Worm (Caenorhabditis elegans) whole organism, L1 larva: ENCODE measurements around the gene ZK622.1.

Experiments used
- C04F5.9 ChIP-seq: sonication (generic microtip); optimal IDR thresholded peaks from 2 replicates; lab custom pipeline; 2016; ENCODE audit warnings: missing genetic modification characterization, missing compliant biosample characterization
- C16A3.4 ChIP-seq: fragments of 150-350 bp; optimal IDR thresholded peaks from 2 replicates; lab custom pipeline; 2014; ENCODE audit warnings: missing biosample characterization, missing genetic modification characterization
- Y116A8C.19 ChIP-seq: sonication (generic microtip); optimal IDR thresholded peaks from 2 replicates; lab custom pipeline; 2016; ENCODE audit warnings: missing compliant biosample characterization, missing genetic modification characterization, borderline replicate concordance
- aha-1 ChIP-seq: fragments of 150-350 bp; optimal IDR thresholded peaks from 2 replicates; lab custom pipeline; 2014; ENCODE audit warnings: missing biosample characterization, missing genetic modification characterization
- alr-1 ChIP-seq: fragments of 200-800 bp; sonication (Bioruptor generic); optimal IDR thresholded peaks from 2 replicates; lab custom pipeline; 2018; ENCODE audit warnings: borderline replicate concordance, mild to moderate bottlenecking, missing genetic modification characterization, missing compliant biosample characterization
- ama-1 ChIP-seq: fragments of 150-350 bp; optimal IDR thresholded peaks from 2 replicates; lab custom pipeline; 2014
- blmp-1 ChIP-seq: fragments of 150-350 bp; optimal IDR thresholded peaks from 2 replicates; lab custom pipeline; 2014; ENCODE audit warnings: missing biosample characterization, missing genetic modification characterization
- ceh-63 ChIP-seq: fragments of 200-800 bp; sonication (Bioruptor generic); optimal IDR thresholded peaks from 2 replicates; lab custom pipeline; 2018; ENCODE audit warnings: mild to moderate bottlenecking, missing genetic modification characterization, missing compliant biosample characterization
- ceh-8 ChIP-seq: fragments of 200-800 bp; sonication (Bioruptor generic); optimal IDR thresholded peaks from 2 replicates; lab custom pipeline; 2018; ENCODE audit warnings: mild to moderate bottlenecking, missing genetic modification characterization, moderate library complexity, missing compliant biosample characterization
- ceh-82 ChIP-seq, 3 experiments: fragments of 150-350 bp in 1 of 3; sonication (generic microtip) in 2 of 3; optimal IDR thresholded peaks; 2 replicates each; lab custom pipeline; 2014 to 2017; ENCODE audit warnings: missing biosample characterization in 3 of 3, missing genetic modification characterization in 3 of 3
- ceh-90 ChIP-seq: sonication (generic microtip); optimal IDR thresholded peaks from 2 replicates; lab custom pipeline; 2016; ENCODE audit warnings: missing genetic modification characterization, missing compliant biosample characterization
- dpl-1 ChIP-seq, 3 experiments: fragments of 150-350 bp in 2 of 3; sonication (generic microtip) in 1 of 3; optimal IDR thresholded peaks; 2 replicates each; lab custom pipeline; 2014 to 2017; ENCODE audit warnings: missing biosample characterization in 3 of 3, missing genetic modification characterization in 3 of 3, missing genetic modification reagents in 3 of 3
- efl-1 ChIP-seq, 4 experiments: fragments of 150-350 bp; optimal IDR thresholded peaks in 3 of 4; peaks in 1 of 4; 1 replicate in 1 of 4; 2 replicates in 3 of 4; lab custom pipeline; 2014; ENCODE audit warnings: missing biosample characterization in 2 of 4, missing genetic modification characterization in 2 of 4, missing genetic modification reagents in 2 of 4
- egl-27 ChIP-seq, 2 experiments: fragments of 150-350 bp in 1 of 2; sonication (generic microtip); optimal IDR thresholded peaks; 3 replicates each; lab custom pipeline; 2017 to 2018; ENCODE audit warnings: missing biosample characterization in 2 of 2, missing genetic modification characterization in 2 of 2, missing genetic modification reagents in 2 of 2
- elt-3 ChIP-seq, 6 experiments: fragments of 150-350 bp in 1 of 6; sonication (generic microtip); optimal IDR thresholded peaks; 2 replicates each; lab custom pipeline; 2017 to 2018; ENCODE audit warnings: missing biosample characterization in 6 of 6, missing genetic modification characterization in 6 of 6, inconsistent platforms in 1 of 6
- ets-5 ChIP-seq: fragments of 200-800 bp; sonication (Bioruptor generic); IDR thresholded peaks from 2 replicates; pipeline ENCODE4 v1.3.6; 2022; ENCODE audit warnings: missing genetic modification characterization, missing compliant biosample characterization
- fkh-10 ChIP-seq: sonication (generic microtip); optimal IDR thresholded peaks from 2 replicates; lab custom pipeline; 2017; ENCODE audit warnings: missing biosample characterization, missing genetic modification reagents, missing genetic modification characterization
- fos-1 ChIP-seq: fragments of 150-350 bp; optimal IDR thresholded peaks from 2 replicates; lab custom pipeline; 2014; ENCODE audit warnings: missing biosample characterization, missing genetic modification characterization
- hlh-17 ChIP-seq: fragments of 200-800 bp; sonication (Bioruptor generic); optimal IDR thresholded peaks from 2 replicates; lab custom pipeline; 2018; ENCODE audit warnings: missing genetic modification characterization, mild to moderate bottlenecking, missing compliant biosample characterization, moderate library complexity, borderline replicate concordance
- hlh-4 ChIP-seq: sonication (generic microtip); optimal IDR thresholded peaks from 2 replicates; lab custom pipeline; 2016; ENCODE audit warnings: mild to moderate bottlenecking, missing genetic modification characterization, missing compliant biosample characterization
- hpl-2 ChIP-seq: fragments of 150-350 bp; optimal IDR thresholded peaks from 2 replicates; lab custom pipeline; 2014; ENCODE audit warnings: missing biosample characterization, missing genetic modification reagents, missing genetic modification characterization
- jun-1 ChIP-seq: fragments of 150-350 bp; optimal IDR thresholded peaks from 2 replicates; lab custom pipeline; 2014; ENCODE audit warnings: missing biosample characterization, missing genetic modification reagents, missing genetic modification characterization
- lin-13 ChIP-seq: fragments of 150-350 bp; optimal IDR thresholded peaks from 2 replicates; lab custom pipeline; 2014; ENCODE audit warnings: missing biosample characterization, missing genetic modification reagents, missing genetic modification characterization
- lin-14 ChIP-seq: fragments of 200-800 bp; sonication (Bioruptor generic); optimal IDR thresholded peaks from 2 replicates; lab custom pipeline; 2018; ENCODE audit warnings: mild to moderate bottlenecking, missing genetic modification characterization, moderate library complexity, missing compliant biosample characterization
- lin-15B ChIP-seq: fragments of 150-350 bp; sonication (generic microtip); optimal IDR thresholded peaks from 3 replicates; lab custom pipeline; 2014; ENCODE audit warnings: missing biosample characterization, missing genetic modification characterization
- lin-35 ChIP-seq, 2 experiments: fragments of 150-350 bp; optimal IDR thresholded peaks; 2 replicates each; lab custom pipeline; 2014; ENCODE audit warnings: missing biosample characterization in 2 of 2, missing genetic modification characterization in 2 of 2, missing genetic modification reagents in 2 of 2
- lin-39 ChIP-seq: fragments of 150-350 bp; optimal IDR thresholded peaks from 2 replicates; lab custom pipeline; 2014; ENCODE audit warnings: missing biosample characterization, missing genetic modification reagents, missing genetic modification characterization
- lir-3 ChIP-seq: sonication (generic microtip); optimal IDR thresholded peaks from 2 replicates; lab custom pipeline; 2016; ENCODE audit warnings: mild to moderate bottlenecking, missing genetic modification characterization, moderate library complexity, missing compliant biosample characterization; ENCODE audit not compliant: poor library complexity
- mab-9 ChIP-seq: fragments of 200-800 bp; sonication (Bioruptor generic); IDR thresholded peaks from 2 replicates; pipeline ENCODE4 v1.3.6; 2022; ENCODE audit warnings: missing genetic modification reagents, missing genetic modification characterization, missing compliant biosample characterization
- mef-2 ChIP-seq: fragments of 150-350 bp; optimal IDR thresholded peaks from 2 replicates; lab custom pipeline; 2014; ENCODE audit warnings: missing biosample characterization, missing genetic modification characterization
- mep-1 ChIP-seq: fragments of 150-350 bp; optimal IDR thresholded peaks from 2 replicates; lab custom pipeline; 2014; ENCODE audit warnings: missing biosample characterization, missing genetic modification characterization
- nhr-11 ChIP-seq: fragments of 150-350 bp; optimal IDR thresholded peaks from 2 replicates; lab custom pipeline; 2014; ENCODE audit warnings: missing biosample characterization, missing genetic modification characterization
- nhr-12 ChIP-seq: sonication (generic microtip); optimal IDR thresholded peaks from 2 replicates; lab custom pipeline; 2017; ENCODE audit warnings: missing biosample characterization, missing genetic modification characterization
- nhr-19 ChIP-seq: fragments of 200-800 bp; sonication (Bioruptor generic); conservative IDR thresholded peaks from 2 replicates; pipeline ENCODE4 v1.3.6; 2022; ENCODE audit warnings: missing genetic modification characterization, missing compliant biosample characterization
- nhr-28 ChIP-seq: fragments of 150-350 bp; optimal IDR thresholded peaks from 2 replicates; lab custom pipeline; 2014; ENCODE audit warnings: missing biosample characterization, missing genetic modification characterization
- nhr-76 ChIP-seq: sonication (generic microtip); optimal IDR thresholded peaks from 2 replicates; lab custom pipeline; 2017; ENCODE audit warnings: missing biosample characterization, missing genetic modification characterization
- nhr-84 ChIP-seq: sonication (generic microtip); optimal IDR thresholded peaks from 2 replicates; lab custom pipeline; 2017; ENCODE audit warnings: missing biosample characterization, missing genetic modification characterization
- nhr-90 ChIP-seq: sonication (generic microtip); optimal IDR thresholded peaks from 2 replicates; lab custom pipeline; 2016; ENCODE audit warnings: mild to moderate bottlenecking, missing genetic modification characterization, missing compliant biosample characterization; ENCODE audit not compliant: poor library complexity
- pax-3 ChIP-seq: fragments of 200-800 bp; sonication (Bioruptor generic); optimal IDR thresholded peaks from 2 replicates; lab custom pipeline; 2018; ENCODE audit warnings: mild to moderate bottlenecking, missing genetic modification characterization, moderate library complexity, missing compliant biosample characterization
- rnt-1 ChIP-seq: sonication (generic microtip); optimal IDR thresholded peaks from 2 replicates; lab custom pipeline; 2016; ENCODE audit warnings: mild to moderate bottlenecking, missing genetic modification characterization, moderate library complexity, missing compliant biosample characterization
- snu-23 ChIP-seq: sonication (generic microtip); optimal IDR thresholded peaks from 2 replicates; lab custom pipeline; 2016; ENCODE audit warnings: missing genetic modification characterization, missing compliant biosample characterization
- sox-4 ChIP-seq: sonication (generic microtip); optimal IDR thresholded peaks from 2 replicates; lab custom pipeline; 2016; ENCODE audit warnings: missing genetic modification characterization, missing compliant biosample characterization
- sup-37 ChIP-seq: fragments of 200-800 bp; sonication (Bioruptor generic); optimal IDR thresholded peaks from 2 replicates; lab custom pipeline; 2018; ENCODE audit warnings: mild to moderate bottlenecking, missing genetic modification characterization, missing compliant biosample characterization
- swsn-7 ChIP-seq: sonication (generic microtip); optimal IDR thresholded peaks from 2 replicates; lab custom pipeline; 2016; ENCODE audit warnings: missing genetic modification characterization, missing compliant biosample characterization
- tlp-1 ChIP-seq: fragments of 150-350 bp; optimal IDR thresholded peaks from 2 replicates; lab custom pipeline; 2014; ENCODE audit warnings: missing biosample characterization, missing genetic modification characterization
- unc-130 ChIP-seq: fragments of 150-350 bp; optimal IDR thresholded peaks from 2 replicates; lab custom pipeline; 2017; ENCODE audit warnings: missing biosample characterization, missing genetic modification characterization, inconsistent platforms
- unc-30 ChIP-seq: sonication (generic microtip); optimal IDR thresholded peaks from 2 replicates; lab custom pipeline; 2017; ENCODE audit warnings: missing biosample characterization, missing genetic modification characterization
- unc-98 ChIP-seq: fragments of 200-800 bp; sonication (Bioruptor generic); IDR thresholded peaks from 2 replicates; pipeline ENCODE4 v1.3.6; 2022; ENCODE audit warnings: missing genetic modification characterization, missing compliant biosample characterization
- ztf-11 ChIP-seq, 2 experiments: sonication (generic microtip); optimal IDR thresholded peaks; 2 replicates each; lab custom pipeline; 2016 to 2017; ENCODE audit warnings: missing genetic modification characterization in 2 of 2, missing biosample characterization in 1 of 2, missing compliant biosample characterization in 1 of 2

Gene ZK622.1

DNA sequence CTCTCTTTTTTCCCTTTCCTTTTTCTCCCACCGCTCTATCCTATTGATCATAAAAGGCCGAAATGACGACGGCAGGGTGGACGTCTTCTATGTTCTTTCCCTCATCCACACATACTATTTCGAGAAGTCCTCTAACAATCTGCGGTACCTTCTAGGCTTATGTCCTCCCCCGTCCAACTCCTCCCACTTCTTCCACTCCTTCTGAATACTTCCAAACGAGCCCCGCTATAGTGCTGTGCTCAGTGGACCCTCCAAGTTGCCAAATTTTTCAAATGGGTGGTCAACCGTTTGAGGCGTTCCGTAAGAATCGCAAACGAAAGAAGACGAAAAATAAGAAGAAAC lies 42.4 kb downstream of the ZK622.1 start (continued):
- TF ChIP-seq nhr-90 (tag; lab: Kevin White, UChicago) (no peak), efl-1 (optimal IDR thresholded peaks at IDR 0.05; lab: Kevin White, UChicago) (peak; percentile 32 to 38), efl-1 (GFP tag; optimal IDR thresholded peaks at IDR 0.05 in 1 of 2; lab: Kevin White, UChicago) (peak in 1 of 2 experiments; percentile 82), lin-13 (peak; percentile 43), lin-35 (GFP tag; optimal IDR thresholded peaks at IDR 0.05; lab: Kevin White, UChicago) (peak in 1 of 2 experiments; percentile 28), lin-15B (tag; lab: Kevin White, UChicago) (no peak), elt-3 (tag; optimal IDR thresholded peaks at IDR 0.05; lab: Kevin White, UChicago) (no peak), mef-2 (tag; lab: Kevin White, UChicago) (no peak), aha-1 (tag; lab: Kevin White, UChicago) (no peak), jun-1 (tag; lab: Kevin White, UChicago) (no peak), sup-37 (GFP tag; lab: Kevin White, UChicago) (no peak), nhr-11 (no peak), swsn-7 (peak; percentile 44), nhr-28 (no peak), pax-3 (no peak), mab-9 (GFP tag; lab: Robert Waterston, UW) (peak; percentile 49; the same call in 1 of the 2 replicates), lin-39 (tag; lab: Kevin White, UChicago) (no peak), dpl-1 (GFP tag; optimal IDR thresholded peaks at IDR 0.05; lab: Kevin White, UChicago) (no peak), nhr-19 (GFP tag; lab: Robert Waterston, UW) (no peak), egl-27 (tag; optimal IDR thresholded peaks at IDR 0.05; lab: Kevin White, UChicago) (no peak), tlp-1 (tag; lab: Kevin White, UChicago) (no peak), hlh-17 (GFP tag; lab: Kevin White, UChicago) (no peak), rnt-1 (tag; lab: Kevin White, UChicago) (no peak), C16A3.4 (tag; lab: Kevin White, UChicago) (peak; percentile 6), lir-3 (no peak), nhr-76 (tag; lab: Kevin White, UChicago) (no peak), snu-23 (GFP tag; lab: Kevin White, UChicago) (peak; percentile 49), ets-5 (no peak), ceh-82 (tag; optimal IDR thresholded peaks at IDR 0.05; lab: Kevin White, UChicago) (peak; percentile 1 to 75 (median 60)), blmp-1 (tag; lab: Kevin White, UChicago) (peak; percentile 94), alr-1 (tag; lab: Kevin White, UChicago) (no peak), unc-98 (GFP tag; lab: Robert Waterston, UW) (no peak), fos-1 (tag; lab: Kevin White, UChicago) (peak; percentile 6), hlh-4 (no peak), nhr-12 (tag; lab: Kevin White, UChicago) (no peak), unc-30 (no peak), nhr-84 (no peak), ama-1 (lab: Kevin White, UChicago) (no peak), fkh-10 (GFP tag; lab: Kevin White, UChicago) (peak; percentile 69), ceh-63 (GFP tag; lab: Kevin White, UChicago) (no peak), ceh-8 (GFP tag; lab: Kevin White, UChicago) (no peak)

ce11 chrII:5336660-5337494 lies 43.3 kb downstream of the ZK622.1 start:
- TF ChIP-seq ztf-11 (tag; optimal IDR thresholded peaks at IDR 0.05; lab: Kevin White, UChicago) (no peak), sox-4 (tag; lab: Kevin White, UChicago) (no peak), sup-37 (GFP tag; lab: Kevin White, UChicago) (no peak), lin-35 (GFP tag; optimal IDR thresholded peaks at IDR 0.05; lab: Kevin White, UChicago) (peak; percentile 71 to 77), ceh-90 (tag; lab: Kevin White, UChicago) (peak; percentile 2), nhr-19 (GFP tag; lab: Robert Waterston, UW) (peak; percentile 57), lir-3 (peak; percentile 56), nhr-12 (tag; lab: Kevin White, UChicago) (no peak), lin-15B (tag; lab: Kevin White, UChicago) (no peak), hpl-2 (GFP tag; lab: Kevin White, UChicago) (no peak), ceh-82 (tag; optimal IDR thresholded peaks at IDR 0.05; lab: Kevin White, UChicago) (peak; percentile 54 to 68 (median 55)), C04F5.9 (tag; lab: Kevin White, UChicago) (no peak), ceh-63 (GFP tag; lab: Kevin White, UChicago) (no peak), mep-1 (tag; lab: Kevin White, UChicago) (peak; percentile 80), unc-98 (GFP tag; lab: Robert Waterston, UW) (no peak), lin-14 (peak; percentile 92), Y116A8C.19 (tag; lab: Kevin White, UChicago) (no peak), lin-13 (no peak), unc-130 (tag; lab: Kevin White, UChicago) (peak; percentile 52)
